Fruit fly (Drosophila melanogaster) whole organism, adult: ENCODE data around the gene CG3588.

Experiments
- CG11617 ChIP-seq: fragments of 200-800 bp; sonication (Bioruptor generic); optimal IDR thresholded peaks from 2 replicates; lab custom pipeline; 2017; ENCODE audit warnings: mild to moderate bottlenecking, missing biosample characterization, missing genetic modification reagents, missing genetic modification characterization
- CG14711 ChIP-seq: fragments of 200-800 bp; sonication (Bioruptor generic); optimal IDR thresholded peaks from 2 replicates; lab custom pipeline; 2018; ENCODE audit warnings: missing biosample characterization, mild to moderate bottlenecking, missing genetic modification characterization, moderate library complexity
- CG1620 ChIP-seq: fragments of 200-800 bp; sonication (Bioruptor generic); optimal IDR thresholded peaks from 2 replicates; lab custom pipeline; 2016; ENCODE audit warnings: missing biosample characterization, missing genetic modification characterization
- CG5204 ChIP-seq: fragments of 200-800 bp; sonication (Bioruptor generic); optimal IDR thresholded peaks from 2 replicates; lab custom pipeline; 2016; ENCODE audit warnings: missing biosample characterization, missing genetic modification characterization
- Clk ChIP-seq: fragments of 200-800 bp; sonication (Bioruptor generic); optimal IDR thresholded peaks from 2 replicates; lab custom pipeline; 2017; ENCODE audit warnings: missing biosample characterization, missing genetic modification characterization
- bab1 ChIP-seq: fragments of 200-800 bp; sonication (Bioruptor generic); optimal IDR thresholded peaks from 3 replicates; lab custom pipeline; 2019; ENCODE audit warnings: missing biosample characterization, mild to moderate bottlenecking, missing genetic modification characterization, moderate library complexity
- cnc ChIP-seq, 2 experiments: fragments of >200 bp; optimal IDR thresholded peaks; 2 replicates each; lab custom pipeline; 2017
- kay ChIP-seq: fragments of 200-800 bp; sonication (Bioruptor generic); peaks from one replicate; lab custom pipeline; 2016; ENCODE audit warnings: missing biosample characterization, missing genetic modification characterization, borderline replicate concordance
- pad ChIP-seq: fragments of 200-800 bp; sonication (Bioruptor generic); optimal IDR thresholded peaks from 3 replicates; lab custom pipeline; 2017; ENCODE audit warnings: missing biosample characterization, missing genetic modification characterization, mild to moderate bottlenecking, moderate library complexity, missing genetic modification reagents
- toe ChIP-seq: fragments of 200-800 bp; sonication (Bioruptor generic); optimal IDR thresholded peaks from 2 replicates; lab custom pipeline; 2016; ENCODE audit warnings: missing biosample characterization, missing genetic modification characterization

DNA sequence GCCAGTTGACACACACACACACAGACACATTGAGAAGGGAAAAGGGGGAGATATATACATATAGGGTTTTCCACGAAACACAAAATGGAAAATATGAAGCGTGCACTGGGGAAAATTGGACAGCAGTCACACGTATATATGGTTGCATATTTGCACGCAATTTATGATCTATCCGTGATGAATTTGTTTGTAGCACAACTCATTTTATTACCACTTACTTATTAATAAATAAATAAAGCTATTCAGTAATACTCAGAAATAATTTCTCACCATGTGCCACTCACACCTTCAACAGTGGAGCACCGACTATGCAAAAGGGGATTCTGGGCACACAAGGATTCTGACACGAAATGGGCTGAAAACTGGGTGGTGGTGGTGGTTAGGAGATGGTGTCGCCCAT lies 5.5 kb upstream of the CG3588 start:
- TF ChIP-seq CG5204 (GFP tag; lab: Kevin White, UChicago), result no peak
- TF ChIP-seq cnc (optimal IDR thresholded peaks at IDR 0.05; lab: Kevin White, UChicago), result no peak
- TF ChIP-seq toe (GFP tag; lab: Kevin White, UChicago), result no peak
- no peak for TF ChIP-seq kay
- TF ChIP-seq pad (GFP tag; lab: Kevin White, UChicago), result no peak
- no peak for TF ChIP-seq CG1620
- TF ChIP-seq Clk (GFP tag; lab: Kevin White, UChicago), result no peak
- TF ChIP-seq CG11617 (GFP tag; lab: Kevin White, UChicago), result no peak
- TF ChIP-seq CG14711 (tag; lab: Kevin White, UChicago), result no peak
- TF ChIP-seq bab1, result no peak
